Fruit fly (Drosophila melanogaster): ENCODE data around the gene pps.
A peak's percentile ranks its signal among the peaks of the same experiment; 100 is the strongest.

Gene pps

DNA sequence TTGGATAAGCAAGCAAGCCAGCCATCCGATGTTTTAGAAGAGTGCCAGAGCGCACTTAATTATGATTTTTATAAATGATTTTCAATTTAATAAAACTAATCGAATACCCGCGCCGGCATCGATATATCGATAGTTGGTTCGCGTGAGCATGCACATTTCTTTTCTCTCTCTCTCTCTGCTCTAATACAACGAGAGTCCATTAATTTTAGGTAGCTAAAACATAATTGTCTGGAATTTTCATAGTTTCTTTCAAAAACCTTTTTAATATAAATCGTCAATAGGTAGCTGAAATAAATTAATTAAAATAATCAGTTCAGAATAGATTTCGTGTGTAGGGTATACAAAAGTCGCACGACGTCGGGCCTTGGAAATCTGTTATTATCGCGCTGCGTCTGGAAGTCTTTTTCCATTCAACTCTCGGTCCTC, 35.3 kb downstream of the pps start, which contains the start of gene CG18549:
Gene CG18549 (plus strand): TSS at position 408 of the 426 bp plus-strand sequence.
- TF ChIP-seq Hr78 (GFP tag; optimal IDR thresholded peaks at IDR 0.05) = no peak
- TF ChIP-seq CG9705 (GFP tag; optimal IDR thresholded peaks at IDR 0.05) = peak; percentile 100
- TF ChIP-seq br (GFP tag; optimal IDR thresholded peaks at IDR 0.05) = peak; percentile 100
- peak; percentile 95 for TF ChIP-seq Mio (GFP tag; optimal IDR thresholded peaks at IDR 0.05)
- no peak for TF ChIP-seq Vsx2 (GFP tag; optimal IDR thresholded peaks at IDR 0.05; ENCODE audit: partially characterized antibody)
- peak; percentile 100 for TF ChIP-seq sage (GFP tag; optimal IDR thresholded peaks at IDR 0.05)
- TF ChIP-seq brk (GFP tag; optimal IDR thresholded peaks at IDR 0.05) = peak; percentile 99
- no peak for TF ChIP-seq dl (GFP tag; optimal IDR thresholded peaks at IDR 0.05; ENCODE audit: insufficient read depth in 1 of 2, partially characterized antibody in 2 of 2)
- TF ChIP-seq rgr (GFP tag; optimal IDR thresholded peaks at IDR 0.05) = peak; percentile 100
- no peak for TF ChIP-seq Myc (optimal IDR thresholded peaks at IDR 0.05)
- no peak for TF ChIP-seq usp (GFP tag; optimal IDR thresholded peaks at IDR 0.05)
- no peak for TF ChIP-seq N (GFP tag; optimal IDR thresholded peaks at IDR 0.05)
- TF ChIP-seq Jra (GFP tag; optimal IDR thresholded peaks at IDR 0.05) = peak; percentile 99
- TF ChIP-seq foxo (GFP tag; optimal IDR thresholded peaks at IDR 0.05) = peak; percentile 100
- peak; percentile 100 for TF ChIP-seq HLH106 (tag; optimal IDR thresholded peaks at IDR 0.05)
- peak; percentile 98 for TF ChIP-seq tai (GFP tag; optimal IDR thresholded peaks at IDR 0.05)
- peak; percentile 100 for TF ChIP-seq Sp1 (GFP tag; optimal IDR thresholded peaks at IDR 0.05)
- peak; percentile 99 for TF ChIP-seq Rel (GFP tag; optimal IDR thresholded peaks at IDR 0.05)
- TF ChIP-seq Rel (tag; optimal IDR thresholded peaks at IDR 0.05) = peak; percentile 98
- TF ChIP-seq Hr83 (GFP tag; optimal IDR thresholded peaks at IDR 0.05; ENCODE audit: poor library complexity, severe bottlenecking) = peak; percentile 97
- TF ChIP-seq Dfd (GFP tag; optimal IDR thresholded peaks at IDR 0.05) = peak; percentile 96
- no peak for TF ChIP-seq Dif (GFP tag; optimal IDR thresholded peaks at IDR 0.05; ENCODE audit: partially characterized antibody)
- peak; percentile 100 for TF ChIP-seq ey (GFP tag; optimal IDR thresholded peaks at IDR 0.05)
- no peak for TF ChIP-seq pan (optimal IDR thresholded peaks at IDR 0.05)
- peak; percentile 24 for TF ChIP-seq jim (GFP tag; optimal IDR thresholded peaks at IDR 0.05)
- peak; percentile 100 for TF ChIP-seq CG32264 (GFP tag; optimal IDR thresholded peaks at IDR 0.05)
- TF ChIP-seq dsf (GFP tag; optimal IDR thresholded peaks at IDR 0.05; ENCODE audit: borderline replicate concordance) = peak; percentile 98
- no peak for TF ChIP-seq Abd-B (GFP tag; optimal IDR thresholded peaks at IDR 0.05)
- TF ChIP-seq h (GFP tag; optimal IDR thresholded peaks at IDR 0.05) = peak; percentile 100
- no peak for TF ChIP-seq GATAd (GFP tag; optimal IDR thresholded peaks at IDR 0.05)
- TF ChIP-seq lola (GFP tag; optimal IDR thresholded peaks at IDR 0.05) = no peak
- TF ChIP-seq psq (GFP tag; optimal IDR thresholded peaks at IDR 0.05) = peak; percentile 99
- TF ChIP-seq Hnf4 (GFP tag; optimal IDR thresholded peaks at IDR 0.05) = peak; percentile 100
- TF ChIP-seq dmrt93B (GFP tag; optimal IDR thresholded peaks at IDR 0.05) = peak; percentile 99
- TF ChIP-seq fru (GFP tag; optimal IDR thresholded peaks at IDR 0.05) = peak; percentile 100
- no peak for TF ChIP-seq CrebA (GFP tag; optimal IDR thresholded peaks at IDR 0.05; ENCODE audit: borderline replicate concordance)
- peak; percentile 99 for TF ChIP-seq sv (GFP tag; optimal IDR thresholded peaks at IDR 0.05)
- TF ChIP-seq woc (GFP tag; optimal IDR thresholded peaks at IDR 0.05) = peak; percentile 100
- peak; percentile 100 for TF ChIP-seq OdsH (GFP tag; optimal IDR thresholded peaks at IDR 0.05)

DNA sequence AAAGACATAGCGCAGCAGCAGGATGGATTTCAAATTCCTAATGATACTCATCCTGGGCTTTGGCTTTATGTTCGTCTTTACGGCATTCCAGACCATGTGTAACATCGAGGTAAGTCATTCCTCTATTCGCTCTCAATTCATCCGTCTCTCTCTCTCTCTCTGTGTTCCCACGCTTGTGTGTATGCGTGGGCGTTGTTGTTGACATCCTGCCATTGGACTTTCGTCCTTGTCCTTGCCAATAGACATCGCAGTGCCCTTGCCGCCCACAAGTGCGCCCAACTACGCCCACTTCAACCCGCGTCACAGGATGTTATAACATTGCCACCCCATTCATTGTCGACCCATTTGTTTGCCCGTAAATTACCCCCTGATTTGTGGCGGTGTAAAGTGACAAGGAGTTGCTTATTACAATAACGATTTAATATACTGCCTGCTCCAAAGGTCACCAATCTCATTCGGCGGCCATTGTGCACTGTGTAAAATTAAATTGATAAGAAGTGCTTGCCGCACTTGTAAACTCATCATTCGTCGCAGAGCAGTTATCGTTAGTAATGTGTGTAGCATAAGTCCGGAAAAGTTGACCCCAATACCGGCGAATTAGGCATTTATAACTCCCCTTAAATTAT, 36.1 kb downstream of the pps start:
- TF ChIP-seq Rel (GFP tag; optimal IDR thresholded peaks at IDR 0.05) (no peak), Rel (tag; optimal IDR thresholded peaks at IDR 0.05) (no peak), woc (GFP tag; optimal IDR thresholded peaks at IDR 0.05) (no peak), br (GFP tag; optimal IDR thresholded peaks at IDR 0.05) (no peak), rgr (GFP tag; optimal IDR thresholded peaks at IDR 0.05) (no peak), GATAd (GFP tag; optimal IDR thresholded peaks at IDR 0.05) (no peak), psq (GFP tag; optimal IDR thresholded peaks at IDR 0.05) (no peak), Abd-B (GFP tag; optimal IDR thresholded peaks at IDR 0.05) (no peak), fru (GFP tag; optimal IDR thresholded peaks at IDR 0.05) (no peak), CG32264 (GFP tag; optimal IDR thresholded peaks at IDR 0.05) (no peak), HLH106 (tag; optimal IDR thresholded peaks at IDR 0.05) (no peak), CG9705 (GFP tag; optimal IDR thresholded peaks at IDR 0.05) (no peak), Jra (GFP tag; optimal IDR thresholded peaks at IDR 0.05) (no peak), Sp1 (GFP tag; optimal IDR thresholded peaks at IDR 0.05) (no peak), lola (GFP tag; optimal IDR thresholded peaks at IDR 0.05) (no peak), OdsH (GFP tag; optimal IDR thresholded peaks at IDR 0.05) (no peak), pan (optimal IDR thresholded peaks at IDR 0.05) (no peak), usp (GFP tag; optimal IDR thresholded peaks at IDR 0.05) (no peak), Vsx2 (GFP tag; optimal IDR thresholded peaks at IDR 0.05; ENCODE audit: partially characterized antibody) (no peak), jim (GFP tag; optimal IDR thresholded peaks at IDR 0.05) (no peak)

Measured in whole organism, wandering third instar larva.